Worm (Caenorhabditis elegans): ENCODE data around the gene skr-13.

Gene skr-13

ce11 chrIV:17153002-17153401, 9.4 kb downstream of the skr-13 start:
- no peak for TF ChIP-seq ceh-39 (tag; optimal IDR thresholded peaks at IDR 0.05)

- no peak for TF ChIP-seq nhr-12 (tag; optimal IDR thresholded peaks at IDR 0.05)
Observed at ce11 chrIV:17150871-17151270, 11.5 kb downstream of the skr-13 start, which contains the start of gene Y116A8C.40. Y116A8C.40 (minus strand) TSS chrIV:17150971.

- no peak for TF ChIP-seq drap-1 (GFP tag; optimal IDR thresholded peaks at IDR 0.05)
- no peak for TF ChIP-seq ceh-43 (GFP tag; optimal IDR thresholded peaks at IDR 0.05)
- TF ChIP-seq elt-1 (tag; optimal IDR thresholded peaks at IDR 0.05; ENCODE audit: borderline replicate concordance, insufficient read depth): no peak
- no peak for TF ChIP-seq flh-1 (GFP tag; optimal IDR thresholded peaks at IDR 0.05)
- no peak for TF ChIP-seq ceh-83 (GFP tag; optimal IDR thresholded peaks at IDR 0.05)
- TF ChIP-seq elt-3 (tag; optimal IDR thresholded peaks at IDR 0.05): no peak
- TF ChIP-seq mab-5 (tag; optimal IDR thresholded peaks at IDR 0.05): no peak
Observed at ce11 chrIV:17150418-17150817, 12.0 kb downstream of the skr-13 start.

- no peak for TF ChIP-seq ceh-83 (GFP tag; optimal IDR thresholded peaks at IDR 0.05)
- no peak for TF ChIP-seq mep-1 (tag; optimal IDR thresholded peaks at IDR 0.05)
- no peak for TF ChIP-seq mls-2 (tag; optimal IDR thresholded peaks at IDR 0.05)
- no peak for TF ChIP-seq lsy-2 (tag; optimal IDR thresholded peaks at IDR 0.05)
- TF ChIP-seq drap-1 (GFP tag; optimal IDR thresholded peaks at IDR 0.05): no peak
- no peak for TF ChIP-seq ceh-39 (tag; optimal IDR thresholded peaks at IDR 0.05)
- no peak for TF ChIP-seq nhr-28 (tag; optimal IDR thresholded peaks at IDR 0.05)
- no peak for TF ChIP-seq nhr-2 (tag; optimal IDR thresholded peaks at IDR 0.05)
- no peak for TF ChIP-seq nhr-76 (tag; optimal IDR thresholded peaks at IDR 0.05)
- no peak for TF ChIP-seq lin-32 (GFP tag; optimal IDR thresholded peaks at IDR 0.05)
- TF ChIP-seq zip-8 (tag; optimal IDR thresholded peaks at IDR 0.05): no peak
- TF ChIP-seq unc-62 (GFP tag; optimal IDR thresholded peaks at IDR 0.05): no peak
- TF ChIP-seq ces-1 (GFP tag; optimal IDR thresholded peaks at IDR 0.05): no peak
- TF ChIP-seq unc-120 (tag; optimal IDR thresholded peaks at IDR 0.05; ENCODE audit: poor library complexity, severe bottlenecking): no peak
- TF ChIP-seq cnd-1 (tag; optimal IDR thresholded peaks at IDR 0.05): no peak
- no peak for TF ChIP-seq pha-4 (tag; optimal IDR thresholded peaks at IDR 0.05)
- TF ChIP-seq ceh-43 (GFP tag; optimal IDR thresholded peaks at IDR 0.05): no peak
- TF ChIP-seq elt-3 (tag; optimal IDR thresholded peaks at IDR 0.05): no peak
- no peak for TF ChIP-seq bed-3 (GFP tag; optimal IDR thresholded peaks at IDR 0.05)
Observed at ce11 chrIV:17131035-17131595, 31.3 kb downstream of the skr-13 start, which contains the start of the genes Y116A8C.37 and Y116A8C.38. Y116A8C.37 (minus strand) TSS chrIV:17131135. Y116A8C.38 (plus strand) TSS chrIV:17131545.

- TF ChIP-seq ztf-11 (tag; optimal IDR thresholded peaks at IDR 0.05): no peak
- no peak for TF ChIP-seq bed-3 (GFP tag; optimal IDR thresholded peaks at IDR 0.05)
- TF ChIP-seq unc-39 (tag; optimal IDR thresholded peaks at IDR 0.05): no peak
- no peak for TF ChIP-seq ham-2 (GFP tag; optimal IDR thresholded peaks at IDR 0.05)
- TF ChIP-seq sem-2 (GFP tag; optimal IDR thresholded peaks at IDR 0.05): no peak
- no peak for TF ChIP-seq mab-5 (tag; optimal IDR thresholded peaks at IDR 0.05)
- TF ChIP-seq nhr-12 (tag; optimal IDR thresholded peaks at IDR 0.05): no peak
- no peak for TF ChIP-seq tbx-8 (GFP tag; optimal IDR thresholded peaks at IDR 0.05)
- TF ChIP-seq lin-13 (tag; optimal IDR thresholded peaks at IDR 0.05): no peak
- no peak for TF ChIP-seq nhr-28 (tag; optimal IDR thresholded peaks at IDR 0.05)
Observed at ce11 chrIV:17126512-17126911, 35.9 kb downstream of the skr-13 start.

ce11 chrIV:17125967-17126366, 36.4 kb downstream of the skr-13 start:
- no peak for TF ChIP-seq zip-8 (tag; optimal IDR thresholded peaks at IDR 0.05)

All from whole organism, mixed stage, embryonic.